Worm (Caenorhabditis elegans) whole organism, L4 larva: ENCODE results near the gene C10C6.13.

Source experiments
- Y105C5A.15 ChIP-seq: fragments of 200-800 bp; sonication (Bioruptor generic); IDR thresholded peaks from 2 replicates; pipeline ENCODE4 v1.3.6; 2022; ENCODE audit warnings: missing genetic modification characterization, missing compliant biosample characterization
- ceh-20 ChIP-seq: fragments of 200-800 bp; sonication (Bioruptor generic); IDR thresholded peaks from 2 replicates; pipeline ENCODE4 v1.3.6; 2022; ENCODE audit warnings: missing genetic modification reagents, missing genetic modification characterization, missing compliant biosample characterization
- lin-39 ChIP-seq: fragments of 150-350 bp; optimal IDR thresholded peaks from 2 replicates; lab custom pipeline; 2014; ENCODE audit warnings: missing biosample characterization, missing genetic modification reagents, missing genetic modification characterization
- mep-1 ChIP-seq: fragments of 150-350 bp; sonication (generic microtip); optimal IDR thresholded peaks from 3 replicates; lab custom pipeline; 2014; ENCODE audit warnings: missing biosample characterization, missing genetic modification characterization
- nhr-28 ChIP-seq: fragments of 150-350 bp; optimal IDR thresholded peaks from 2 replicates; lab custom pipeline; 2014; ENCODE audit warnings: missing biosample characterization, missing genetic modification characterization
- nhr-77 ChIP-seq: fragments of 150-350 bp; optimal IDR thresholded peaks from 2 replicates; lab custom pipeline; 2014; ENCODE audit warnings: missing biosample characterization, missing genetic modification characterization
- skn-1 ChIP-seq: fragments of 150-350 bp; optimal IDR thresholded peaks from 2 replicates; lab custom pipeline; 2014; ENCODE audit warnings: missing biosample characterization, missing genetic modification characterization
- spr-3 ChIP-seq: fragments of 200-800 bp; sonication (Bioruptor generic); optimal IDR thresholded peaks from 2 replicates; lab custom pipeline; 2018; ENCODE audit warnings: mild to moderate bottlenecking, missing genetic modification characterization, missing compliant biosample characterization
- tag-97 ChIP-seq: fragments of 200-800 bp; sonication (Bioruptor generic); IDR thresholded peaks from 2 replicates; pipeline ENCODE4 v1.3.6; 2022; ENCODE audit warnings: missing genetic modification characterization, missing compliant biosample characterization
- unc-130 ChIP-seq: sonication (generic microtip); optimal IDR thresholded peaks from 2 replicates; lab custom pipeline; 2016; ENCODE audit warnings: missing genetic modification reagents, missing genetic modification characterization, missing compliant biosample characterization

- no peak for TF ChIP-seq tag-97
- TF ChIP-seq lin-39 (tag; lab: Kevin White, UChicago): no peak
- no peak for TF ChIP-seq mep-1 (tag; lab: Kevin White, UChicago)
- TF ChIP-seq spr-3: no peak
- TF ChIP-seq nhr-77 (tag; lab: Kevin White, UChicago): no peak
- no peak for TF ChIP-seq ceh-20
- no peak for TF ChIP-seq Y105C5A.15 (GFP tag; lab: Robert Waterston, UW)
- no peak for TF ChIP-seq nhr-28 (tag; lab: Kevin White, UChicago)
- no peak for TF ChIP-seq unc-130 (GFP tag; lab: Kevin White, UChicago)
- no peak for TF ChIP-seq skn-1 (tag; lab: Kevin White, UChicago)
Observed at ce11 chrIV:11475080-11475479, 5.5 kb upstream of the C10C6.13 start.
